Fruit fly (Drosophila melanogaster): Measurements from ENCODE around the gene CG13010.

Gene CG13010

dm6 chrX:16678845-16679347 lies at the start of gene CG13010, which contains the start of gene sing:
Gene CG13010 (minus strand): TSS chrX:16678945.
Gene sing (plus strand): TSS chrX:16679297.
- no peak for TF ChIP-seq esn (GFP tag; optimal IDR thresholded peaks at IDR 0.05)
- no peak for TF ChIP-seq OdsH (GFP tag; optimal IDR thresholded peaks at IDR 0.05)
- TF ChIP-seq fd85E (GFP tag; optimal IDR thresholded peaks at IDR 0.05): no peak
- TF ChIP-seq ss (GFP tag; optimal IDR thresholded peaks at IDR 0.05): no peak
- no peak for TF ChIP-seq dac (GFP tag; optimal IDR thresholded peaks at IDR 0.05)
- no peak for TF ChIP-seq CG1621 (tag; optimal IDR thresholded peaks at IDR 0.05)
- TF ChIP-seq CG7368 (GFP tag; optimal IDR thresholded peaks at IDR 0.05): no peak

- TF ChIP-seq Sox15 (GFP tag; optimal IDR thresholded peaks at IDR 0.05) (no peak), fkh (GFP tag; optimal IDR thresholded peaks at IDR 0.05) (peak; percentile 13)
Measured at dm6 chrX:16724544-16724943, 45.8 kb upstream of the CG13010 start.

DNA sequence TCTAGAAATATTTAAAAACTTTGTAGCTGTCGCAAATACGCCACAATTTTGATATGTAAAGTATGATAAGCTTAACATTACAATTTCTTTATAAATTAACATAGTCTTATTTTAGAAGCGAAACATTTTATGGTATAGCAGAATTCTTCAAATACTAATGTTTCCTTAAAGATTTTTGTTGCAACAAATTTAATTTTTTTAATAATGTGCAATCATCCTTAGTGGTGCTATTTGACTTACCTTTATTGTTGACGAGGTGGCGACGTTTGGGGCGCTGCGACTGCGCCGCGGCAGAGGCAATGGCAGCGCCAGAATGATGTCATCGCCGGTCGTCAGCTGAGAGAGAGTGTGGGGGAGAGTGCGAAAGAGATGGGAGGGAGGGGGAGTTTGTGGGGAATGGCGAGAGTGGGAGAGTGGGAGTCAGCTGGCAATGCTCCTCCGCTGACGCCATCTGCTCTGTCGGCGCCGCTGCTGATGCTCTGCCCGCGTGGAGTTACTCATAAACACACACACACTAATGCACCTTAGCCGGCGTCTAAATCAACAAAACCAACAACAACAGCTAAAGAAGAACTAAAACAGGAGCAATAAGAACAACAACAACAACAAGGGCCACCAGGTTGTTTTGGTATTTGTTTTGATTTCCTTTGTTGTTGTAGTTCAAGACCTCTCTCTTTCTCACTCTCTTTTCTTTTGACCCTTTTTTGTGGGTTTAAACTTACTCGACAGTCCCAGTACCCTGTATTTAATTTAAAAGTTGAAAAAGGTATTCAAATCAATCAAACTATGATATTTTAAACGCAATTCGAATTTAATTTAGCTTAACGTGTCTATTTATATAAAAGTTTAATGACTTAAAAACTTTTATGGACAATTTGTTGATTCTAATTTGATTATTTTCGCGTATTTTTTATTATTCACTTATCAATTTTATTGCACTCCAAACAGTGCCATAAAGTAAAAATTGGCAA lies 44.7 kb upstream of the CG13010 start:
- TF ChIP-seq CG10631 (GFP tag; optimal IDR thresholded peaks at IDR 0.05): peak; percentile 56
- peak; percentile 4 for TF ChIP-seq CG6854 (GFP tag; optimal IDR thresholded peaks at IDR 0.05)
- peak; percentile 72 for TF ChIP-seq svp (GFP tag)
- peak; percentile 73 for TF ChIP-seq topi (GFP tag; optimal IDR thresholded peaks at IDR 0.05)
- peak; percentile 48 for TF ChIP-seq Met (GFP tag; optimal IDR thresholded peaks at IDR 0.05)
- TF ChIP-seq CG9139 (GFP tag; optimal IDR thresholded peaks at IDR 0.05): peak; percentile 87
- TF ChIP-seq Sox102F (GFP tag; optimal IDR thresholded peaks at IDR 0.05): peak; percentile 74
- peak; percentile 34 for TF ChIP-seq Sox15 (GFP tag; optimal IDR thresholded peaks at IDR 0.05)
- TF ChIP-seq CG7368 (GFP tag; optimal IDR thresholded peaks at IDR 0.05): no peak
- peak; percentile 78 for TF ChIP-seq esn (GFP tag; optimal IDR thresholded peaks at IDR 0.05)
- peak; percentile 57; the same call in 2 of the 3 replicates for TF ChIP-seq CG6163 (GFP tag; IDR thresholded peaks at IDR 0.05)
- peak; percentile 83 for TF ChIP-seq CG6808 (GFP tag; optimal IDR thresholded peaks at IDR 0.05)
- no peak for TF ChIP-seq Hr38 (GFP tag; optimal IDR thresholded peaks at IDR 0.05)
- TF ChIP-seq CG10669 (GFP tag; optimal IDR thresholded peaks at IDR 0.05): peak; percentile 38
- TF ChIP-seq pdm3 (GFP tag; optimal IDR thresholded peaks at IDR 0.05): peak; percentile 79
- TF ChIP-seq Hr39 (GFP tag; optimal IDR thresholded peaks at IDR 0.05): peak; percentile 69
- TF ChIP-seq Ets21C (GFP tag; optimal IDR thresholded peaks at IDR 0.05): peak; percentile 68
- peak; percentile 85 for TF ChIP-seq CG8119 (GFP tag; IDR thresholded peaks at IDR 0.05)
- TF ChIP-seq fkh (GFP tag; optimal IDR thresholded peaks at IDR 0.05): peak; percentile 26
- TF ChIP-seq CG6276 (GFP tag; optimal IDR thresholded peaks at IDR 0.05): peak; percentile 66
- peak; percentile 47 for TF ChIP-seq CG34406 (GFP tag; optimal IDR thresholded peaks at IDR 0.05)
- peak; percentile 5 for TF ChIP-seq Lpt (GFP tag; optimal IDR thresholded peaks at IDR 0.05)
- no peak for TF ChIP-seq fd85E (GFP tag; optimal IDR thresholded peaks at IDR 0.05)
- TF ChIP-seq cyc (GFP tag; optimal IDR thresholded peaks at IDR 0.05): peak; percentile 50
- peak; percentile 73 to 78 for TF ChIP-seq ss (GFP tag; optimal IDR thresholded peaks at IDR 0.05)
- peak; percentile 67 for TF ChIP-seq CG3032 (tag; optimal IDR thresholded peaks at IDR 0.05)
- TF ChIP-seq acj6 (GFP tag; optimal IDR thresholded peaks at IDR 0.05): peak; percentile 65
- TF ChIP-seq CG3919 (GFP tag; optimal IDR thresholded peaks at IDR 0.05): peak; percentile 45
- peak; percentile 76 for TF ChIP-seq CG31627 (GFP tag; optimal IDR thresholded peaks at IDR 0.05)
- TF ChIP-seq dac (GFP tag; optimal IDR thresholded peaks at IDR 0.05): peak; percentile 55
- peak; percentile 83 for TF ChIP-seq CG15336 (GFP tag; IDR thresholded peaks at IDR 0.05)
- TF ChIP-seq CG11902 (GFP tag; optimal IDR thresholded peaks at IDR 0.05): no peak
- TF ChIP-seq CG11762 (GFP tag; optimal IDR thresholded peaks at IDR 0.05; ENCODE audit: insufficient read depth): no peak
- TF ChIP-seq Eip93F (GFP tag; optimal IDR thresholded peaks at IDR 0.05): no peak
- TF ChIP-seq dsx (GFP tag; optimal IDR thresholded peaks at IDR 0.05; ENCODE audit: poor library complexity, severe bottlenecking): no peak
- TF ChIP-seq CG6792 (GFP tag; optimal IDR thresholded peaks at IDR 0.05): peak; percentile 67
- TF ChIP-seq lz (GFP tag; optimal IDR thresholded peaks at IDR 0.05): peak; percentile 83
- no peak for TF ChIP-seq CG16779 (tag; optimal IDR thresholded peaks at IDR 0.05)
- peak; percentile 59 for TF ChIP-seq Sox14 (GFP tag; optimal IDR thresholded peaks at IDR 0.05)
- TF ChIP-seq CG32006 (GFP tag; optimal IDR thresholded peaks at IDR 0.05): peak; percentile 82
- TF ChIP-seq spab (GFP tag; optimal IDR thresholded peaks at IDR 0.05): peak; percentile 59

Measured in whole organism, prepupa.